Fruit fly (Drosophila melanogaster) whole organism, prepupa: ENCODE results near the gene CG4887.

Experiments used
- Blimp-1 ChIP-seq: fragments of 200-800 bp; sonication (Bioruptor generic); optimal IDR thresholded peaks from 3 replicates; lab custom pipeline; 2017; ENCODE audit warnings: missing biosample characterization, missing genetic modification characterization, mild to moderate bottlenecking, moderate library complexity, missing genetic modification reagents
- CG11762 ChIP-seq: fragments of 200-800 bp; sonication (Bioruptor generic); optimal IDR thresholded peaks from 3 replicates; lab custom pipeline; 2016; ENCODE audit warnings: missing biosample characterization, missing genetic modification characterization; ENCODE audit not compliant: insufficient read depth
- CG11902 ChIP-seq: fragments of 200-800 bp; sonication (Bioruptor generic); optimal IDR thresholded peaks from 3 replicates; lab custom pipeline; 2016; ENCODE audit warnings: missing biosample characterization, missing genetic modification characterization
- CG15336 ChIP-seq: fragments of 200-800 bp; sonication (Bioruptor generic); IDR thresholded peaks from 2 replicates; pipeline ENCODE4 v1.3.6; 2022; ENCODE audit warnings: missing biosample characterization, missing genetic modification characterization
- CG1621 ChIP-seq: fragments of 200-800 bp; sonication (Bioruptor generic); optimal IDR thresholded peaks from 3 replicates; lab custom pipeline; 2018; ENCODE audit warnings: missing biosample characterization, mild to moderate bottlenecking, missing genetic modification characterization
- CG16779 ChIP-seq: fragments of 200-800 bp; sonication (Bioruptor generic); optimal IDR thresholded peaks from 3 replicates; lab custom pipeline; 2017; ENCODE audit warnings: missing biosample characterization, mild to moderate bottlenecking, missing genetic modification characterization
- CG3032 ChIP-seq: fragments of 200-800 bp; optimal IDR thresholded peaks from 2 replicates; lab custom pipeline; 2019; ENCODE audit warnings: missing biosample characterization, mild to moderate bottlenecking, missing genetic modification characterization, moderate library complexity
- CG31627 ChIP-seq: fragments of 200-800 bp; sonication (Bioruptor generic); optimal IDR thresholded peaks from 3 replicates; lab custom pipeline; 2016; ENCODE audit warnings: missing biosample characterization, missing genetic modification characterization
- CG34406 ChIP-seq: fragments of 200-800 bp; sonication (Bioruptor generic); optimal IDR thresholded peaks from 3 replicates; lab custom pipeline; 2016; ENCODE audit warnings: missing biosample characterization, missing genetic modification characterization
- CG3919 ChIP-seq: fragments of 200-800 bp; sonication (Bioruptor generic); optimal IDR thresholded peaks from 3 replicates; lab custom pipeline; 2016; ENCODE audit warnings: missing biosample characterization, missing genetic modification characterization
- CG4318 ChIP-seq: fragments of 200-800 bp; sonication (Bioruptor generic); optimal IDR thresholded peaks from 3 replicates; lab custom pipeline; 2017; ENCODE audit warnings: missing biosample characterization, mild to moderate bottlenecking, missing genetic modification characterization
- CG6163 ChIP-seq: fragments of 200-800 bp; sonication (Bioruptor generic); IDR thresholded peaks from 3 replicates; pipeline ENCODE4 v1.3.6; 2022; ENCODE audit warnings: missing biosample characterization, missing genetic modification characterization
- CG6276 ChIP-seq: fragments of 200-800 bp; sonication (Bioruptor generic); optimal IDR thresholded peaks from 2 replicates; lab custom pipeline; 2017; ENCODE audit warnings: missing biosample characterization, mild to moderate bottlenecking, missing genetic modification characterization
- CG6854 ChIP-seq: fragments of 200-800 bp; sonication (Bioruptor generic); optimal IDR thresholded peaks from 2 replicates; lab custom pipeline; 2017; ENCODE audit warnings: missing biosample characterization, mild to moderate bottlenecking, missing genetic modification characterization
- CG7368 ChIP-seq: fragments of 200-800 bp; sonication (Bioruptor generic); optimal IDR thresholded peaks from 3 replicates; lab custom pipeline; 2016; ENCODE audit warnings: missing biosample characterization, missing genetic modification characterization
- CG8632 ChIP-seq: fragments of 200-800 bp; sonication (Bioruptor generic); optimal IDR thresholded peaks from 3 replicates; lab custom pipeline; 2016; ENCODE audit warnings: missing biosample characterization, missing genetic modification characterization
- CG9139 ChIP-seq: fragments of 200-800 bp; sonication (Bioruptor generic); optimal IDR thresholded peaks from 3 replicates; lab custom pipeline; 2017; ENCODE audit warnings: missing biosample characterization, mild to moderate bottlenecking, missing genetic modification characterization
- Eip93F ChIP-seq: fragments of 200-800 bp; sonication (Bioruptor generic); optimal IDR thresholded peaks from 2 replicates; lab custom pipeline; 2016; ENCODE audit warnings: missing biosample characterization, mild to moderate bottlenecking, missing genetic modification characterization
- Gug ChIP-seq: fragments of 200-800 bp; sonication (Bioruptor generic); IDR thresholded peaks from 2 replicates; pipeline ENCODE4 v1.3.6; 2022; ENCODE audit warnings: missing biosample characterization, missing genetic modification characterization
- Hr38 ChIP-seq: sonication (Bioruptor generic); optimal IDR thresholded peaks from 2 replicates; lab custom pipeline; 2016; ENCODE audit warnings: missing biosample characterization, missing genetic modification characterization
- Lpt ChIP-seq: fragments of 200-800 bp; sonication (Bioruptor generic); optimal IDR thresholded peaks from 3 replicates; lab custom pipeline; 2016; ENCODE audit warnings: missing biosample characterization, missing genetic modification characterization
- Met ChIP-seq: fragments of 200-800 bp; sonication (Bioruptor generic); optimal IDR thresholded peaks from 3 replicates; lab custom pipeline; 2016; ENCODE audit warnings: missing biosample characterization, missing genetic modification characterization
- Smox ChIP-seq: fragments of 200-800 bp; sonication (Bioruptor generic); optimal IDR thresholded peaks from 3 replicates; lab custom pipeline; 2016; ENCODE audit warnings: missing biosample characterization, missing genetic modification characterization
- Sox15 ChIP-seq: fragments of 200-800 bp; sonication (Bioruptor generic); optimal IDR thresholded peaks from 3 replicates; lab custom pipeline; 2016; ENCODE audit warnings: missing biosample characterization, missing genetic modification characterization
- cyc ChIP-seq: fragments of 200-800 bp; sonication (Bioruptor generic); optimal IDR thresholded peaks from 3 replicates; lab custom pipeline; 2016; ENCODE audit warnings: missing biosample characterization, missing genetic modification characterization
- dac ChIP-seq: fragments of 200-800 bp; sonication (Bioruptor generic); optimal IDR thresholded peaks from 2 replicates; lab custom pipeline; 2017; ENCODE audit warnings: missing biosample characterization, mild to moderate bottlenecking, missing genetic modification characterization
- eg ChIP-seq: fragments of 200-800 bp; sonication (Bioruptor generic); IDR thresholded peaks from 3 replicates; pipeline ENCODE4 v1.3.6; 2022; ENCODE audit warnings: missing biosample characterization, missing genetic modification characterization
- esn ChIP-seq: fragments of 200-800 bp; sonication (Bioruptor generic); optimal IDR thresholded peaks from 2 replicates; lab custom pipeline; 2016; ENCODE audit warnings: missing biosample characterization, mild to moderate bottlenecking, missing genetic modification characterization, moderate library complexity
- lz ChIP-seq: fragments of 200-800 bp; sonication (Bioruptor generic); optimal IDR thresholded peaks from 3 replicates; lab custom pipeline; 2016; ENCODE audit warnings: missing biosample characterization, missing genetic modification characterization
- salr ChIP-seq, 2 experiments: fragments of 200-800 bp; sonication (Bioruptor generic); optimal IDR thresholded peaks; 3 replicates each; lab custom pipeline; 2016 to 2018; ENCODE audit warnings: missing biosample characterization in 2 of 2, missing genetic modification characterization in 2 of 2, mild to moderate bottlenecking in 1 of 2
- spab ChIP-seq: fragments of 200-800 bp; sonication (Bioruptor generic); optimal IDR thresholded peaks from 2 replicates; lab custom pipeline; 2017; ENCODE audit warnings: missing biosample characterization, mild to moderate bottlenecking, missing genetic modification characterization, missing genetic modification reagents
- ss ChIP-seq, 2 experiments: fragments of 200-800 bp; sonication (Bioruptor generic); optimal IDR thresholded peaks; 2 replicates in 1 of 2; 3 replicates in 1 of 2; lab custom pipeline; 2017 to 2018; ENCODE audit warnings: mild to moderate bottlenecking in 2 of 2, missing biosample characterization in 2 of 2, missing genetic modification characterization in 2 of 2, moderate library complexity in 1 of 2
- svp ChIP-seq: fragments of 200-800 bp; sonication (Bioruptor generic); peaks from one replicate; lab custom pipeline; 2016; ENCODE audit warnings: missing biosample characterization, missing genetic modification characterization
- vri ChIP-seq: fragments of 200-800 bp; sonication (Bioruptor generic); optimal IDR thresholded peaks from 3 replicates; lab custom pipeline; 2016; ENCODE audit warnings: missing biosample characterization, mild to moderate bottlenecking, missing genetic modification characterization

CG4887 gene

DNA sequence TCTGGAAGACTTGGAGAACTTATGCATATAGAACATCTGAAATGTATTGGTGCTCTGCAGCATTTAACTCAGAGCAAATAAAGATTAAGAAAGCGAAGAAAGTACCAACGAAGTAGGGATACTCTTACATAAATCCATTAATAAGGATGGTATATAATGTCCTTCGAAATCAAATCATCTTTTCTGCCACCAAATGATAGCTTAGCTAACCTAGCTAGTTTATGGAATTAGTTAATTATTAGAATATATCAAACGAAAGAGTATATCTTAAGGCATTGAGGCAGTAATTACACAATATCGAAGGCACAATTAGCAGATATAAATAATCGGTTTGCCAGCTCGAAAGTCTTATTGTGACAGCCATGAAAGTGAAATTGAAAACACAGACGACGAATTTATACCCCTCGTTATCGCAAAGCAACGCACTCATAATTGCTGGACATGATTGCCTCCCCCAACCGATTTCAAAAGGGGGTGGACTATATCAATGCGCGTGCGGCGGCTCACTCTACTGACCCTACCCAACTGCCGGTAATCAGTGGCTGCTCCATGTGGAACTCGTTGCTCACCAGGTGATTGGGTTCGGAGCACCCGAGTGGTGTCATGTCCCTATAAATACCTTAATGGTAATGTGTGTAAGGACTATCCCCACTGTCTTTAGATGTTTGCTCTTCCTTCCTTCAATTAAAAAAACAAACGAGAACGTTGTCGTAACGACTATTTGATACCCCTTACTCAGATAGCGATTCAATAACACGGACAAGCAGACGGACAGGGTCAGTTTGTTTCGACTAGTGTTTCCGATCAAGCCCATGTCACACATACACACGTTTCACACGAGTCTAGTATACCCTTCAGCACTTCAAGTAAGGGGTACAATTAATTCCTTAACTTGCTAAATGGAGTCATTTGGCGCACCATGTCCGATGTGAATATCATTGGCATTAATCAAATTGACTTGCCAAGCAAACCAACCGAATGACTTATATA is 28.1 kb upstream of the CG4887 start (continued):
- TF ChIP-seq CG6276 (GFP tag; lab: Kevin White, UChicago), result no peak
- TF ChIP-seq Eip93F (GFP tag; lab: Kevin White, UChicago), result peak; percentile 93
- TF ChIP-seq CG3919 (GFP tag; lab: Kevin White, UChicago), result peak; percentile 78
- peak; percentile 49 for TF ChIP-seq CG11762 (GFP tag; lab: Kevin White, UChicago)
- peak; percentile 53 for TF ChIP-seq CG6854 (GFP tag; lab: Kevin White, UChicago)
- peak in 1 of 2 experiments; percentile 2 for TF ChIP-seq salr (GFP tag; optimal IDR thresholded peaks at IDR 0.05; lab: Kevin White, UChicago)
- TF ChIP-seq CG4318 (GFP tag; lab: Kevin White, UChicago), result no peak
- peak; percentile 45 for TF ChIP-seq spab
- TF ChIP-seq Hr38, result no peak
- TF ChIP-seq CG7368 (GFP tag; lab: Kevin White, UChicago), result peak; percentile 60
- TF ChIP-seq CG8632 (GFP tag; lab: Kevin White, UChicago), result peak; percentile 69
- no peak for TF ChIP-seq CG16779 (tag; lab: Kevin White, UChicago)
- TF ChIP-seq CG34406 (GFP tag; lab: Kevin White, UChicago), result peak; percentile 74

- TF ChIP-seq dac (GFP tag; lab: Kevin White, UChicago) (no peak), CG1621 (tag; lab: Kevin White, UChicago) (peak; percentile 95)
- TF ChIP-seq, all 60 proteins: peak for 1
Observed at dm6 chr2L:1147656-1148055, 25.2 kb upstream of the CG4887 start.

dm6 chr2L:1150554-1150953 is 22.3 kb upstream of the CG4887 start, which contains the start of the genes Tfb4 and Vps29:
Gene Tfb4 (minus strand): TSS chr2L:1150677.
Gene Vps29 (plus strand): TSS chr2L:1150766.
- no peak for TF ChIP-seq Gug
- TF ChIP-seq vri (GFP tag; lab: Kevin White, UChicago), result no peak
- TF ChIP-seq Smox, result no peak
- peak; percentile 70 for TF ChIP-seq esn (GFP tag; lab: Kevin White, UChicago)
- TF ChIP-seq CG31627 (GFP tag; lab: Kevin White, UChicago), result peak; percentile 48
- no peak for TF ChIP-seq spab
- TF ChIP-seq Blimp-1 (GFP tag; lab: Kevin White, UChicago), result no peak
- TF ChIP-seq CG11902, result no peak
- TF ChIP-seq eg (GFP tag; lab: Robert Waterston, UW), result peak; percentile 58; the same call in 2 of the 3 replicates
- TF ChIP-seq CG3032, result peak; percentile 31
- no peak; the same call in 1 of the 2 replicates for TF ChIP-seq CG15336 (GFP tag; lab: Robert Waterston, UW)
- peak; percentile 42 for TF ChIP-seq lz
- no peak for TF ChIP-seq Lpt (GFP tag; lab: Kevin White, UChicago)
- no peak for TF ChIP-seq cyc (GFP tag; lab: Kevin White, UChicago)
- no peak for TF ChIP-seq CG4318 (GFP tag; lab: Kevin White, UChicago)
- TF ChIP-seq CG7368 (GFP tag; lab: Kevin White, UChicago), result no peak
- TF ChIP-seq CG6163 (GFP tag; lab: Robert Waterston, UW), result peak; percentile 78
- TF ChIP-seq Hr38, result no peak
- TF ChIP-seq CG6854 (GFP tag; lab: Kevin White, UChicago), result no peak

DNA sequence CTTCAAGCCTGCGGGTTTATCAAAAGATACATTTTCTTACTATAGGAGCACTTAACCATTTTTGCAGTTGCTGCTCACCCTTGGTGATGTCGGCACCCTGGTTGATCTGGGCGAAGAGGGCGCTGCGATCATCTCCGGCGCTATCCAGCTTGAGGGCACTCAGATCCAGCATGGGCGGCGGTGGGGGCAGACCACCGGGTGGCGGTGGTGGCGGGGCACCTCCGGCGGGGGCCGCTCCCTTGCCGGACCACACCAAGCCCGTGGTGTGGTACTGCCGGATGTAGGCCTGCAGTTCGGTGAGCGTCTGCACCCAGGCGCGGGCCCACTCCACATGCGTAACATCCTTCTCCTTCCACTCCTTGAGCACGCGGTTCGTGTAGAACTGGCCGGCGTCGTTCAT is 20.1 kb upstream of the CG4887 start:
- TF ChIP-seq CG11902 (no peak), Sox15 (GFP tag; lab: Kevin White, UChicago) (no peak), Met (GFP tag; lab: Kevin White, UChicago) (no peak), CG34406 (GFP tag; lab: Kevin White, UChicago) (no peak), svp (no peak), CG9139 (GFP tag; lab: Kevin White, UChicago) (no peak), ss (GFP tag; optimal IDR thresholded peaks at IDR 0.05; lab: Kevin White, UChicago) (no peak), vri (GFP tag; lab: Kevin White, UChicago) (no peak)
